Fruit fly (Drosophila melanogaster): ENCODE data around the gene CG44837.

The CG44837 gene

dm6 chr3L:11876036-11876435, 62.6 kb downstream of the CG44837 start:
- no peak for TF ChIP-seq CG32264 (GFP tag; optimal IDR thresholded peaks at IDR 0.05)
- TF ChIP-seq Hnf4 (GFP tag; optimal IDR thresholded peaks at IDR 0.05) = no peak
- no peak for TF ChIP-seq woc (GFP tag; optimal IDR thresholded peaks at IDR 0.05)
- TF ChIP-seq N (GFP tag; optimal IDR thresholded peaks at IDR 0.05) = no peak
- no peak for TF ChIP-seq lola (GFP tag; optimal IDR thresholded peaks at IDR 0.05)
- TF ChIP-seq Myc (optimal IDR thresholded peaks at IDR 0.05) = no peak
- no peak for TF ChIP-seq CrebA (GFP tag; optimal IDR thresholded peaks at IDR 0.05; ENCODE audit: borderline replicate concordance)

dm6 chr3L:11874758-11875157, 63.9 kb downstream of the CG44837 start:
- no peak for TF ChIP-seq GATAd (GFP tag; optimal IDR thresholded peaks at IDR 0.05)
- no peak for TF ChIP-seq Hr83 (GFP tag; optimal IDR thresholded peaks at IDR 0.05; ENCODE audit: poor library complexity, severe bottlenecking)
- TF ChIP-seq h (GFP tag; optimal IDR thresholded peaks at IDR 0.05) = peak; percentile 36
- peak in 1 of 2 experiments; percentile 16 for TF ChIP-seq foxo (GFP tag; optimal IDR thresholded peaks at IDR 0.05)
- no peak for TF ChIP-seq woc (GFP tag; optimal IDR thresholded peaks at IDR 0.05)
- TF ChIP-seq sv (GFP tag; optimal IDR thresholded peaks at IDR 0.05) = no peak
- TF ChIP-seq ey (GFP tag; optimal IDR thresholded peaks at IDR 0.05) = peak; percentile 4
- TF ChIP-seq lola (GFP tag; optimal IDR thresholded peaks at IDR 0.05) = no peak
- TF ChIP-seq rgr (GFP tag; optimal IDR thresholded peaks at IDR 0.05) = peak; percentile 10
- no peak for TF ChIP-seq CrebA (GFP tag; optimal IDR thresholded peaks at IDR 0.05; ENCODE audit: borderline replicate concordance)
- TF ChIP-seq Sp1 (GFP tag; optimal IDR thresholded peaks at IDR 0.05) = peak; percentile 18
- peak; percentile 9 for TF ChIP-seq fru (GFP tag; optimal IDR thresholded peaks at IDR 0.05)
- no peak for TF ChIP-seq usp (GFP tag; optimal IDR thresholded peaks at IDR 0.05)

dm6 chr3L:11871205-11871604, 67.5 kb downstream of the CG44837 start, which contains the start of gene CG5906:
TSS of gene CG5906 (minus strand) at chr3L:11871305.
- no peak for TF ChIP-seq N (GFP tag; optimal IDR thresholded peaks at IDR 0.05)
- TF ChIP-seq jim (GFP tag; optimal IDR thresholded peaks at IDR 0.05) = no peak
- TF ChIP-seq Dif (GFP tag; optimal IDR thresholded peaks at IDR 0.05; ENCODE audit: partially characterized antibody) = no peak
- no peak for TF ChIP-seq h (GFP tag; optimal IDR thresholded peaks at IDR 0.05)
- TF ChIP-seq Jra (GFP tag; optimal IDR thresholded peaks at IDR 0.05) = no peak
- no peak for TF ChIP-seq Dfd (GFP tag; optimal IDR thresholded peaks at IDR 0.05)
- TF ChIP-seq psq (GFP tag; optimal IDR thresholded peaks at IDR 0.05) = no peak
- TF ChIP-seq CG32264 (GFP tag; optimal IDR thresholded peaks at IDR 0.05) = no peak
- TF ChIP-seq tai (GFP tag; optimal IDR thresholded peaks at IDR 0.05) = no peak
- no peak for TF ChIP-seq lola (GFP tag; optimal IDR thresholded peaks at IDR 0.05)

- TF ChIP-seq dsf (GFP tag; optimal IDR thresholded peaks at IDR 0.05; ENCODE audit: borderline replicate concordance) (no peak), ey (GFP tag; optimal IDR thresholded peaks at IDR 0.05) (no peak), foxo (GFP tag; optimal IDR thresholded peaks at IDR 0.05) (no peak), fru (GFP tag; optimal IDR thresholded peaks at IDR 0.05) (no peak), CG32264 (GFP tag; optimal IDR thresholded peaks at IDR 0.05) (no peak), pan (optimal IDR thresholded peaks at IDR 0.05) (no peak)
These were observed 69.3 kb downstream of the CG44837 start for dm6 chr3L:11869328-11869727.

dm6 chr3L:11863587-11863986, 75.1 kb downstream of the CG44837 start:
- TF ChIP-seq Sp1 (GFP tag; optimal IDR thresholded peaks at IDR 0.05) (peak; percentile 0), HLH106 (tag; optimal IDR thresholded peaks at IDR 0.05) (peak; percentile 9), Hr83 (GFP tag; optimal IDR thresholded peaks at IDR 0.05; ENCODE audit: poor library complexity, severe bottlenecking) (no peak)

dm6 chr3L:11862266-11862665, 76.4 kb downstream of the CG44837 start:
- TF ChIP-seq Mio (GFP tag; optimal IDR thresholded peaks at IDR 0.05) (no peak), psq (GFP tag; optimal IDR thresholded peaks at IDR 0.05) (no peak), lola (GFP tag; optimal IDR thresholded peaks at IDR 0.05) (no peak), Rel (GFP tag; optimal IDR thresholded peaks at IDR 0.05) (no peak), Rel (tag; optimal IDR thresholded peaks at IDR 0.05) (no peak), Dif (GFP tag; optimal IDR thresholded peaks at IDR 0.05; ENCODE audit: partially characterized antibody) (no peak), sv (GFP tag; optimal IDR thresholded peaks at IDR 0.05) (no peak), Sp1 (GFP tag; optimal IDR thresholded peaks at IDR 0.05) (no peak), dmrt93B (GFP tag; optimal IDR thresholded peaks at IDR 0.05) (no peak), Jra (GFP tag; optimal IDR thresholded peaks at IDR 0.05) (no peak), sage (GFP tag; optimal IDR thresholded peaks at IDR 0.05) (no peak), OdsH (GFP tag; optimal IDR thresholded peaks at IDR 0.05) (no peak), Vsx2 (GFP tag; optimal IDR thresholded peaks at IDR 0.05; ENCODE audit: partially characterized antibody) (no peak), jim (GFP tag; optimal IDR thresholded peaks at IDR 0.05) (no peak), pan (optimal IDR thresholded peaks at IDR 0.05) (no peak), foxo (GFP tag; optimal IDR thresholded peaks at IDR 0.05) (no peak), Hr78 (GFP tag; optimal IDR thresholded peaks at IDR 0.05) (no peak), CG9705 (GFP tag; optimal IDR thresholded peaks at IDR 0.05) (no peak), Dfd (GFP tag; optimal IDR thresholded peaks at IDR 0.05) (no peak), brk (GFP tag; optimal IDR thresholded peaks at IDR 0.05) (no peak), Abd-B (GFP tag; optimal IDR thresholded peaks at IDR 0.05) (no peak)
